Fruit fly (Drosophila melanogaster): ENCODE results near the gene Rab3GAP1.

DNA sequence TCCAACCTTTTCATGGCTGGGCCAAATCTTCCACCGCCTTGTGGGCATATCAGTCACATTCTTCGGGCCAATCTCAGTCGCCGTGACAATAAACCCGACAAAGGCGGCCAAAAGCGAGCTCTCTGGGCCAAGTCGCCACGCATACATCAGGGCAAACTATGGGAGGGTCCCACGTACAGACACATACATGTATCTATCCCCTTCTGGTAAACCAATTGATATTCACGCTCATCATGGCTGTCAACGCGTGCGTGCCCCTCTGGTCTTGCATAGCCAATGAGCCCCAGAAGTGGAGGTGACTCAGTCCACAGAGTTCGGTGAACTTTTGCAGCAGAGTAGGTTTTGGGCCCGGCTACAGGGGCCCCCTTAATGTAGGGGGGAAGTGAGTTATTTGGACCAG, 14.3 kb downstream of the Rab3GAP1 start:
- TF ChIP-seq Hr38 (GFP tag; optimal IDR thresholded peaks at IDR 0.05) (no peak), lz (GFP tag; optimal IDR thresholded peaks at IDR 0.05) (no peak), Ets21C (GFP tag; optimal IDR thresholded peaks at IDR 0.05) (no peak), OdsH (GFP tag; optimal IDR thresholded peaks at IDR 0.05) (no peak), Lpt (GFP tag; optimal IDR thresholded peaks at IDR 0.05) (no peak), Hr39 (GFP tag; optimal IDR thresholded peaks at IDR 0.05) (no peak)

Data from whole organism, prepupa.